Worm (Caenorhabditis elegans) whole organism, L4 larva: ENCODE measurements around the gene Y73B3A.11.
"Not testable (repeated sequence)": the region's sequence is repeated elsewhere in the genome, so short reads cannot be mapped to it uniquely, and the experiment has no call there.

ENCODE experiments used
- F10B5.3 ChIP-seq: sonication (generic microtip); optimal IDR thresholded peaks from 2 replicates; lab custom pipeline; 2016; ENCODE audit warnings: mild to moderate bottlenecking, missing genetic modification characterization, missing compliant biosample characterization
- F44E2.7 ChIP-seq: fragments of 200-800 bp; sonication (Bioruptor generic); IDR thresholded peaks from 2 replicates; pipeline ENCODE4 v2.1.2; 2022; ENCODE audit warnings: missing genetic modification characterization, missing compliant biosample characterization
- T20F7.1 ChIP-seq: fragments of 200-800 bp; sonication (Bioruptor generic); optimal IDR thresholded peaks from 2 replicates; lab custom pipeline; 2018; ENCODE audit warnings: mild to moderate bottlenecking, missing genetic modification characterization, missing compliant biosample characterization
- Y105C5A.15 ChIP-seq: fragments of 200-800 bp; sonication (Bioruptor generic); IDR thresholded peaks from 2 replicates; pipeline ENCODE4 v1.3.6; 2022; ENCODE audit warnings: missing genetic modification characterization, missing compliant biosample characterization
- Y5F2A.4 ChIP-seq: fragments of 200-800 bp; sonication (Bioruptor generic); optimal IDR thresholded peaks from 2 replicates; lab custom pipeline; 2018; ENCODE audit warnings: mild to moderate bottlenecking, missing genetic modification characterization, missing compliant biosample characterization
- ceh-32 ChIP-seq: sonication (generic microtip); optimal IDR thresholded peaks from 2 replicates; lab custom pipeline; 2016; ENCODE audit warnings: mild to moderate bottlenecking, missing genetic modification characterization, missing compliant biosample characterization; ENCODE audit not compliant: poor library complexity
- ceh-62 ChIP-seq: sonication (generic microtip); optimal IDR thresholded peaks from 2 replicates; lab custom pipeline; 2017; ENCODE audit warnings: missing biosample characterization, missing genetic modification characterization
- ces-1 ChIP-seq: fragments of 150-350 bp; sonication (generic microtip); optimal IDR thresholded peaks from 4 replicates; lab custom pipeline; 2014; ENCODE audit warnings: missing biosample characterization, missing genetic modification reagents, missing genetic modification characterization
- dmd-9 ChIP-seq: fragments of 200-800 bp; sonication (Bioruptor generic); IDR thresholded peaks from 2 replicates; pipeline ENCODE4 v1.3.6; 2022; ENCODE audit warnings: missing genetic modification reagents, missing genetic modification characterization, missing compliant biosample characterization
- dve-1 ChIP-seq: sonication (generic microtip); optimal IDR thresholded peaks from 2 replicates; lab custom pipeline; 2017; ENCODE audit warnings: antibody characterized with exemption, mild to moderate bottlenecking, missing genetic modification characterization, missing compliant biosample characterization; ENCODE audit not compliant: insufficient read depth
- fkh-10 ChIP-seq: fragments of 150-350 bp; optimal IDR thresholded peaks from 2 replicates; lab custom pipeline; 2014; ENCODE audit warnings: missing biosample characterization, missing genetic modification reagents, missing genetic modification characterization
- fos-1 ChIP-seq: fragments of 150-350 bp; optimal IDR thresholded peaks from 2 replicates; lab custom pipeline; 2014; ENCODE audit warnings: missing biosample characterization, missing genetic modification characterization
- hlh-11 ChIP-seq: fragments of 200-800 bp; sonication (Bioruptor generic); optimal IDR thresholded peaks from 2 replicates; lab custom pipeline; 2018; ENCODE audit warnings: mild to moderate bottlenecking, missing genetic modification characterization, missing compliant biosample characterization
- lim-7 ChIP-seq: fragments of 200-800 bp; sonication (Bioruptor generic); IDR thresholded peaks from 2 replicates; pipeline ENCODE4 v1.3.6; 2022; ENCODE audit warnings: missing genetic modification characterization, missing compliant biosample characterization
- lin-29 ChIP-seq: fragments of 200-800 bp; sonication (Bioruptor generic); IDR thresholded peaks from 2 replicates; pipeline ENCODE4 v1.3.6; 2022; ENCODE audit warnings: missing genetic modification reagents, missing genetic modification characterization, missing compliant biosample characterization
- lin-38 ChIP-seq: fragments of 200-800 bp; sonication (Bioruptor generic); IDR thresholded peaks from 2 replicates; pipeline ENCODE4 v1.3.6; 2022; ENCODE audit warnings: missing genetic modification reagents, missing genetic modification characterization, missing compliant biosample characterization
- mdl-1 ChIP-seq, 2 experiments: fragments of 150-350 bp in 1 of 2; sonication (generic microtip) in 1 of 2; optimal IDR thresholded peaks; 2 replicates each; lab custom pipeline; 2014 to 2017; ENCODE audit warnings: missing biosample characterization in 2 of 2, missing genetic modification characterization in 2 of 2
- mdt-29 ChIP-seq: fragments of 200-800 bp; sonication (Bioruptor generic); IDR thresholded peaks from 2 replicates; pipeline ENCODE4 v1.3.6; 2022; ENCODE audit warnings: missing genetic modification reagents, missing genetic modification characterization, missing compliant biosample characterization
- mep-1 ChIP-seq: fragments of 150-350 bp; sonication (generic microtip); optimal IDR thresholded peaks from 3 replicates; lab custom pipeline; 2014; ENCODE audit warnings: missing biosample characterization, missing genetic modification characterization
- mes-2 ChIP-seq: sonication (generic microtip); optimal IDR thresholded peaks from 2 replicates; lab custom pipeline; 2016; ENCODE audit warnings: missing genotype, mild to moderate bottlenecking, missing genetic modification characterization, missing compliant biosample characterization; ENCODE audit not compliant: poor library complexity, severe bottlenecking
- nhr-28 ChIP-seq: fragments of 150-350 bp; optimal IDR thresholded peaks from 2 replicates; lab custom pipeline; 2014; ENCODE audit warnings: missing biosample characterization, missing genetic modification characterization
- nhr-41 ChIP-seq: fragments of 200-800 bp; sonication (Bioruptor generic); IDR thresholded peaks from 2 replicates; pipeline ENCODE4 v1.3.6; 2022; ENCODE audit warnings: missing genetic modification reagents, missing genetic modification characterization, missing compliant biosample characterization
- nhr-6 ChIP-seq: fragments of 150-350 bp; optimal IDR thresholded peaks from 2 replicates; lab custom pipeline; 2014; ENCODE audit warnings: missing biosample characterization, missing genetic modification characterization
- set-16 ChIP-seq: fragments of 200-800 bp; sonication (Bioruptor generic); IDR thresholded peaks from 2 replicates; pipeline ENCODE4 v1.3.6; 2022; ENCODE audit warnings: missing genetic modification reagents, missing genetic modification characterization, missing compliant biosample characterization
- skn-1 ChIP-seq: fragments of 150-350 bp; optimal IDR thresholded peaks from 2 replicates; lab custom pipeline; 2014; ENCODE audit warnings: missing biosample characterization, missing genetic modification characterization
- spr-1 ChIP-seq: sonication (generic microtip); optimal IDR thresholded peaks from 2 replicates; lab custom pipeline; 2016; ENCODE audit warnings: mild to moderate bottlenecking, missing genetic modification characterization, missing compliant biosample characterization
- spr-3 ChIP-seq: fragments of 200-800 bp; sonication (Bioruptor generic); optimal IDR thresholded peaks from 2 replicates; lab custom pipeline; 2018; ENCODE audit warnings: mild to moderate bottlenecking, missing genetic modification characterization, missing compliant biosample characterization
- unc-62 ChIP-seq, 3 experiments: fragments of 150-350 bp in 1 of 3; sonication (generic microtip); optimal IDR thresholded peaks in 2 of 3; peaks in 1 of 3; 1 replicate in 1 of 3; 2 replicates in 2 of 3; lab custom pipeline; 2014 to 2017; ENCODE audit warnings: missing biosample characterization in 3 of 3, missing genetic modification characterization in 3 of 3, missing genetic modification reagents in 3 of 3, missing genotype in 1 of 3
- zag-1 ChIP-seq: fragments of 150-350 bp; optimal IDR thresholded peaks from 2 replicates; lab custom pipeline; 2014; ENCODE audit warnings: missing biosample characterization, missing genetic modification characterization

Gene Y73B3A.11

ce11 chrX:141149-141548 is 6.8 kb upstream of the Y73B3A.11 start, which contains the start of gene Y73B3A.8 (continued):
- TF ChIP-seq dve-1 (tag; lab: Kevin White, UChicago): no peak
- TF ChIP-seq F10B5.3 (tag; lab: Kevin White, UChicago): no peak
- TF ChIP-seq, all 104 proteins: peak for 0

ce11 chrX:146832-147231 is 1.1 kb upstream of the Y73B3A.11 start:
- TF ChIP-seq unc-62 (GFP tag; optimal IDR thresholded peaks at IDR 0.05 in 1 of 2; lab: Kevin White, UChicago): peak in 1 of 2 experiments; percentile 90
- no peak for TF ChIP-seq unc-62 (tag; optimal IDR thresholded peaks at IDR 0.05; lab: Kevin White, UChicago)
- TF ChIP-seq ceh-62: no peak
- 0 out of 2 replicates have a peak, but pooled peaks have one; percentile 52 for TF ChIP-seq lin-29 (GFP tag; lab: Robert Waterston, UW)

- TF ChIP-seq dmd-9: 0 out of 2 replicates have a peak, but pooled peaks have one; percentile 18
These were observed 13.7 kb downstream of the Y73B3A.11 start for ce11 chrX:161592-161991.

ce11 chrX:163034-163433 is 15.1 kb downstream of the Y73B3A.11 start, which contains the start of gene tmed-12:
tmed-12 (minus strand) TSS chrX:163134.
- peak in 1 of 2 experiments; percentile 27 for TF ChIP-seq unc-62 (GFP tag; optimal IDR thresholded peaks at IDR 0.05 in 1 of 2; lab: Kevin White, UChicago)
- not testable (repeated sequence) for TF ChIP-seq unc-62 (tag; optimal IDR thresholded peaks at IDR 0.05; lab: Kevin White, UChicago)

ce11 chrX:177075-177474 is 29.2 kb downstream of the Y73B3A.11 start, which contains the start of the genes T08D2.5 and T08D2.4:
T08D2.5 (plus strand) TSS chrX:177375.
T08D2.4 (plus strand) TSS chrX:177396.
- TF ChIP-seq set-16 (no peak), nhr-41 (GFP tag; lab: Robert Waterston, UW) (no peak), mep-1 (tag; lab: Kevin White, UChicago) (no peak), T20F7.1 (GFP tag; lab: Kevin White, UChicago) (no peak), F44E2.7 (GFP tag; lab: Robert Waterston, UW) (no peak), mdl-1 (tag; optimal IDR thresholded peaks at IDR 0.05; lab: Kevin White, UChicago) (no peak), Y105C5A.15 (GFP tag; lab: Robert Waterston, UW) (no peak), hlh-11 (no peak), nhr-6 (tag; lab: Kevin White, UChicago) (no peak), nhr-28 (tag; lab: Kevin White, UChicago) (no peak), lin-38 (GFP tag; lab: Robert Waterston, UW) (no peak), fkh-10 (GFP tag; lab: Kevin White, UChicago) (no peak), zag-1 (tag; lab: Kevin White, UChicago) (no peak), dve-1 (tag; lab: Kevin White, UChicago) (no peak), spr-1 (tag; lab: Kevin White, UChicago) (no peak), mes-2 (tag; lab: Kevin White, UChicago) (no peak), Y5F2A.4 (GFP tag; lab: Kevin White, UChicago) (no peak), spr-3 (GFP tag; lab: Kevin White, UChicago) (no peak)

ce11 chrX:182119-182741 is 34.3 kb downstream of the Y73B3A.11 start, which contains the start of the genes T08D2.6 and chkr-1:
T08D2.6 (minus strand) TSS chrX:182169.
chkr-1 (plus strand) TSS chrX:182691.
- TF ChIP-seq mdt-29 (GFP tag; lab: Robert Waterston, UW); ceh-32 (tag; lab: Kevin White, UChicago); unc-62 (GFP tag; optimal IDR thresholded peaks at IDR 0.05 in 1 of 2; lab: Kevin White, UChicago); unc-62 (tag; optimal IDR thresholded peaks at IDR 0.05; lab: Kevin White, UChicago): not testable (repeated sequence)
- TF ChIP-seq, all 104 proteins: peak for 0; not testable (repeated sequence) for 104

ce11 chrX:192534-192933 is 44.6 kb downstream of the Y73B3A.11 start, which contains the start of gene T08D2.8:
T08D2.8 (plus strand) TSS chrX:192834.
- TF ChIP-seq ces-1 (no peak), skn-1 (tag; lab: Kevin White, UChicago) (no peak), fos-1 (no peak), lim-7 (GFP tag; lab: Robert Waterston, UW) (no peak), lin-38 (GFP tag; lab: Robert Waterston, UW) (no peak), spr-1 (tag; lab: Kevin White, UChicago) (no peak), dmd-9 (no peak)
